Worm (Caenorhabditis elegans) whole organism, L4/young adult: Measurements from ENCODE around the gene hlh-3.
A peak's percentile ranks its signal among the peaks of the same experiment; 100 is the strongest.

ENCODE experiments used
- W03F9.2 ChIP-seq: fragments of 150-350 bp; optimal IDR thresholded peaks from 2 replicates; lab custom pipeline; 2014; ENCODE audit warnings: missing biosample characterization, missing genetic modification characterization
- dao-5 ChIP-seq: sonication (generic microtip); optimal IDR thresholded peaks from 2 replicates; lab custom pipeline; 2016; ENCODE audit warnings: missing genotype, missing genetic modification characterization, moderate library complexity, missing compliant biosample characterization
- him-1 ChIP-seq: sonication (generic microtip); optimal IDR thresholded peaks from 2 replicates; lab custom pipeline; 2016; ENCODE audit warnings: missing genotype, missing genetic modification reagents, missing genetic modification characterization, missing compliant biosample characterization

Gene hlh-3

ce11 chrII:9098505-9098904, 12.1 kb downstream of the hlh-3 start, which contains the start of gene clh-5:
TSS of gene clh-5 (minus strand) at chrII:9098605.
- no peak for TF ChIP-seq dao-5
- TF ChIP-seq him-1 (tag; lab: Kevin White, UChicago) = no peak
- TF ChIP-seq W03F9.2 (tag; lab: Kevin White, UChicago) = no peak

- TF ChIP-seq W03F9.2 (tag; lab: Kevin White, UChicago) (peak; percentile 36), dao-5 (no peak), him-1 (tag; lab: Kevin White, UChicago) (peak; percentile 45)
These were observed 12.6 kb downstream of the hlh-3 start, which contains the start of gene T24H10.1 for ce11 chrII:9099017-9099416. TSS of gene T24H10.1 (plus strand) at chrII:9099371.

- no peak for TF ChIP-seq him-1 (tag; lab: Kevin White, UChicago)
- TF ChIP-seq dao-5 = no peak
- no peak for TF ChIP-seq W03F9.2 (tag; lab: Kevin White, UChicago)
These were observed 14.4 kb downstream of the hlh-3 start, which contains the start of gene T24H10.5 for ce11 chrII:9100798-9101197. TSS of gene T24H10.5 (plus strand) at chrII:9101098.

ce11 chrII:9107095-9107769, 20.8 kb downstream of the hlh-3 start, which contains the start of gene dyrb-1:
TSS of gene dyrb-1 (minus strand) at chrII:9107145.
- no peak for TF ChIP-seq dao-5
- TF ChIP-seq him-1 (tag; lab: Kevin White, UChicago) = no peak
- TF ChIP-seq W03F9.2 (tag; lab: Kevin White, UChicago) = no peak

- TF ChIP-seq W03F9.2 (tag; lab: Kevin White, UChicago) = no peak
These were observed 22.0 kb downstream of the hlh-3 start, which contains the start of gene dnj-23 for ce11 chrII:9108443-9108842. TSS of gene dnj-23 (minus strand) at chrII:9108600.

ce11 chrII:9108905-9109551, 22.6 kb downstream of the hlh-3 start, which contains the start of gene T24H10.4:
TSS of gene T24H10.4 (plus strand) at chrII:9109534.
- TF ChIP-seq him-1 (tag; lab: Kevin White, UChicago) (no peak), dao-5 (no peak), W03F9.2 (tag; lab: Kevin White, UChicago) (no peak)

- TF ChIP-seq dao-5 (no peak), him-1 (tag; lab: Kevin White, UChicago) (no peak), W03F9.2 (tag; lab: Kevin White, UChicago) (no peak)
These were observed 25.1 kb downstream of the hlh-3 start for ce11 chrII:9111471-9112016.

- TF ChIP-seq him-1 (tag; lab: Kevin White, UChicago) (peak; percentile 4), dao-5 (no peak), W03F9.2 (tag; lab: Kevin White, UChicago) (peak; percentile 62)
These were observed 26.4 kb downstream of the hlh-3 start, which contains the start of gene jun-1 for ce11 chrII:9112851-9113250. TSS of gene jun-1 (plus strand) at chrII:9113157.

- TF ChIP-seq him-1 (tag; lab: Kevin White, UChicago) (no peak), W03F9.2 (tag; lab: Kevin White, UChicago) (no peak), dao-5 (no peak)
These were observed 27.4 kb downstream of the hlh-3 start for ce11 chrII:9113759-9114158.

- no peak for TF ChIP-seq W03F9.2 (tag; lab: Kevin White, UChicago)
These were observed 28.6 kb downstream of the hlh-3 start for ce11 chrII:9114972-9115371.

ce11 chrII:9115644-9116043, 29.2 kb downstream of the hlh-3 start:
- TF ChIP-seq W03F9.2 (tag; lab: Kevin White, UChicago) (no peak), him-1 (tag; lab: Kevin White, UChicago) (no peak), dao-5 (no peak)

- TF ChIP-seq him-1 (tag; lab: Kevin White, UChicago) (no peak), dao-5 (no peak), W03F9.2 (tag; lab: Kevin White, UChicago) (no peak)
These were observed 30.0 kb downstream of the hlh-3 start for ce11 chrII:9116404-9116803.

- TF ChIP-seq dao-5 (no peak), him-1 (tag; lab: Kevin White, UChicago) (no peak), W03F9.2 (tag; lab: Kevin White, UChicago) (no peak)
These were observed 31.4 kb downstream of the hlh-3 start for ce11 chrII:9117789-9118242.

- no peak for TF ChIP-seq him-1 (tag; lab: Kevin White, UChicago)
- no peak for TF ChIP-seq W03F9.2 (tag; lab: Kevin White, UChicago)
- TF ChIP-seq dao-5 = no peak
These were observed 33.9 kb downstream of the hlh-3 start for ce11 chrII:9120329-9120728.
